Worm (Caenorhabditis elegans) whole organism, midembryonic: ENCODE data around the gene Y57A10A.13.
A peak's percentile ranks its signal among the peaks of the same experiment; 100 is the strongest.

Source experiments
- T22C8.4 ChIP-seq: fragments of 200-800 bp; sonication (Bioruptor generic); IDR thresholded peaks from 2 replicates; pipeline ENCODE4 v1.3.6; 2022; ENCODE audit warnings: missing genetic modification characterization, missing compliant biosample characterization
- cog-1 ChIP-seq: sonication (generic microtip); optimal IDR thresholded peaks from 2 replicates; lab custom pipeline; 2016; ENCODE audit warnings: missing genetic modification characterization, missing compliant biosample characterization
- flt-1 ChIP-seq: fragments of 200-800 bp; sonication (Bioruptor generic); IDR thresholded peaks from 2 replicates; pipeline ENCODE4 v1.3.6; 2022; ENCODE audit warnings: missing genetic modification characterization, missing compliant biosample characterization
- klf-2 ChIP-seq: fragments of 200-800 bp; sonication (Bioruptor generic); conservative IDR thresholded peaks from 2 replicates; pipeline ENCODE4 v1.3.6; 2022; ENCODE audit warnings: missing genetic modification reagents, missing genetic modification characterization, missing compliant biosample characterization
- med-1 ChIP-seq: sonication (generic microtip); optimal IDR thresholded peaks from 2 replicates; lab custom pipeline; 2017; ENCODE audit warnings: missing genetic modification characterization, mild to moderate bottlenecking, missing compliant biosample characterization, antibody characterized with exemption, missing genetic modification reagents; ENCODE audit not compliant: insufficient read depth
- ref-1 ChIP-seq: fragments of 200-800 bp; sonication (Bioruptor generic); conservative IDR thresholded peaks from 2 replicates; pipeline ENCODE4 v1.3.6; 2022; ENCODE audit warnings: missing genetic modification reagents, missing genetic modification characterization, missing compliant biosample characterization
- tab-1 ChIP-seq: fragments of 200-800 bp; sonication (Bioruptor generic); IDR thresholded peaks from 2 replicates; pipeline ENCODE4 v1.3.6; 2022; ENCODE audit warnings: missing genetic modification characterization, missing compliant biosample characterization
- ztf-23 ChIP-seq: fragments of 200-800 bp; sonication (Bioruptor generic); IDR thresholded peaks from 2 replicates; pipeline ENCODE4 v1.3.6; 2022; ENCODE audit warnings: missing genetic modification reagents, missing genetic modification characterization, missing compliant biosample characterization
- ztf-29 ChIP-seq: fragments of 200-800 bp; sonication (Bioruptor generic); IDR thresholded peaks from 2 replicates; pipeline ENCODE4 v1.3.6; 2022; ENCODE audit warnings: missing genetic modification reagents, missing genetic modification characterization, missing compliant biosample characterization

Gene Y57A10A.13

ce11 chrII:12202281-12202680 is 17.6 kb upstream of the Y57A10A.13 start, which contains the start of gene trpp-5:
Gene trpp-5, minus strand, starts transcription at chrII:12202381.
- no peak for TF ChIP-seq tab-1 (GFP tag; lab: Robert Waterston, UW)
- TF ChIP-seq ztf-29 (GFP tag; lab: Robert Waterston, UW): no peak
- TF ChIP-seq med-1: no peak
- no peak for TF ChIP-seq cog-1 (tag; lab: Kevin White, UChicago)
- no peak for TF ChIP-seq ref-1 (GFP tag; lab: Robert Waterston, UW)

DNA sequence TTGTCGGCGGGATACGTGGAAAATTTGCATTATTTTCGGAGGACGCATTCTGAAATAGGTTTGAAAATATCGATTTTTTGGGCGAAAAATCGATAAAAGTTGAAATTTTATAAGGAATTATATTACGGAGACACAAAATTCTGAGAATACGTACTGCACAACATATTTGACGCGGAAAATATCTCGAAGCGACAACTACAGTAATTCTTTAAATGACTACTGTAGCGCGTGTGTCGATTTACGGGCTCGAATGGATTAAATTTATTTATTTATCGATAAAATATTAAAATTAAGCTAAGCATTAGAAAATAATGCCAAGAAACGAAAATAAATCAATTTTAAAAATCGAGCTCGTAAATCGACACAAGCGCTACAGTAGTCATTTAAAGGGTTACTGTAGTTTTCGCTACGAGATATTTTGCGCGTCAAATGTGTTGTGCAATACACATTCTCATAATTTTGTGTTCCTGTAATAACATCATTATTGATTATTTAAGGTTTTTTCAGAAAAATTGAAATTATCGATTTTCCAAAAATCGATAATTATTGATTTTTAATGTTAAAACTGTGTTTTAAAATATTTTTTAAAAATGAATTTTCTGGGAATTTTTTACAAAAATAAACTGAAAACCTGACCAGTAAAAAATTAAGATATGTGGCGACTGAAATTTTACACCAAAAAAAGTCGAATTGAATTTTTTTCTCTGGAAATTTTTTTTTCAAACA is 15.4 kb upstream of the Y57A10A.13 start, which contains the start of gene polg-1:
polg-1 (minus strand) TSS at position 51 of the 726 bp plus-strand sequence.
- TF ChIP-seq med-1 (no peak), flt-1 (no peak), tab-1 (GFP tag; lab: Robert Waterston, UW) (no peak), ztf-23 (GFP tag; lab: Robert Waterston, UW) (no peak), ref-1 (GFP tag; lab: Robert Waterston, UW) (no peak), klf-2 (GFP tag; lab: Robert Waterston, UW) (0 out of 2 replicates have a peak, but pooled peaks have one; percentile 21), ztf-29 (GFP tag; lab: Robert Waterston, UW) (no peak), cog-1 (tag; lab: Kevin White, UChicago) (no peak), T22C8.4 (peak; percentile 80)

DNA sequence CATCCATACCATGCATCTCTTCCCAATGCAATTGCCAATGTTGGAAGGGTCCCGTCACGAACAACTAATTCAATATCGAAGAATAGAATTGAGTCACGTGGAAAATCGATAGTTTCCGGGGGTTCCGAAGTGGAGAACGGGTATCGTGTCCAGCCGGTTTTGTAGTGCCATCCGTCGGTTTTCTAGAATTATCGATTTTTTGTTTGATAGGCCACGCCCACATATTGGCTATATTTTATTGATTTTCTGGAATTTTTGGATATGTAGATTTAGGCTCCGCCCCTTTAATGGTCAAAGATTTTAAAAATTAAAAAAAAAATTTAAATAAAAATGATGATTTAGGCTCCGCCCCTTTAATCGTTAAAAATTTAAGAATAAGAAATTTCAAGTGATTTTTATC is 14.5 kb upstream of the Y57A10A.13 start:
- TF ChIP-seq tab-1 (GFP tag; lab: Robert Waterston, UW) (no peak), T22C8.4 (peak; percentile 76), cog-1 (tag; lab: Kevin White, UChicago) (no peak), ztf-23 (GFP tag; lab: Robert Waterston, UW) (no peak), med-1 (no peak), klf-2 (GFP tag; lab: Robert Waterston, UW) (no peak), ztf-29 (GFP tag; lab: Robert Waterston, UW) (no peak)

- TF ChIP-seq ztf-23 (GFP tag; lab: Robert Waterston, UW): no peak
- TF ChIP-seq cog-1 (tag; lab: Kevin White, UChicago): no peak
- no peak for TF ChIP-seq T22C8.4
- no peak for TF ChIP-seq tab-1 (GFP tag; lab: Robert Waterston, UW)
- no peak for TF ChIP-seq med-1
- TF ChIP-seq ref-1 (GFP tag; lab: Robert Waterston, UW): no peak
- no peak for TF ChIP-seq klf-2 (GFP tag; lab: Robert Waterston, UW)
- no peak for TF ChIP-seq flt-1
- TF ChIP-seq ztf-29 (GFP tag; lab: Robert Waterston, UW): no peak
These were observed 4.5 kb upstream of the Y57A10A.13 start for ce11 chrII:12189193-12189592.

DNA sequence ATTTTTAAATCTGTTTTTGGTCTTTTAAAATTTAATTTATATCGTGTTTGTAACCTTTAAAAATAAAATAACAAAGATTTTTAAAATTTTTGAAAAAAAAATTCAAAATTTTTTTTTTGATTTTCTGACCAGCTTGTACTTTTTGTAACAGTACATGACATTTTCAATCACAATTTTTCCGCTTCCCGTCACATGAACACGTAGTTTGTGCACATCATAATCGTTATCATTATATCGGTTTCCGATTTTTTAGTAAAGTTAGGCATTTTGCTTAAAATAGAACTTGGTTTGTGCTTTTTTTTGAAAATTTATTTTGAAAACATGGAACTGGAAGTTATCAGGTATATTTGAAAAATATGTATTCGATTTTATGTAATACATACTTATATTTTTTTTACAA is 2.0 kb upstream of the Y57A10A.13 start:
- TF ChIP-seq klf-2 (GFP tag; lab: Robert Waterston, UW) (no peak), cog-1 (tag; lab: Kevin White, UChicago) (no peak), ztf-23 (GFP tag; lab: Robert Waterston, UW) (no peak), tab-1 (GFP tag; lab: Robert Waterston, UW) (no peak), flt-1 (no peak), T22C8.4 (no peak), ztf-29 (GFP tag; lab: Robert Waterston, UW) (no peak), med-1 (no peak), ref-1 (GFP tag; lab: Robert Waterston, UW) (no peak)

DNA sequence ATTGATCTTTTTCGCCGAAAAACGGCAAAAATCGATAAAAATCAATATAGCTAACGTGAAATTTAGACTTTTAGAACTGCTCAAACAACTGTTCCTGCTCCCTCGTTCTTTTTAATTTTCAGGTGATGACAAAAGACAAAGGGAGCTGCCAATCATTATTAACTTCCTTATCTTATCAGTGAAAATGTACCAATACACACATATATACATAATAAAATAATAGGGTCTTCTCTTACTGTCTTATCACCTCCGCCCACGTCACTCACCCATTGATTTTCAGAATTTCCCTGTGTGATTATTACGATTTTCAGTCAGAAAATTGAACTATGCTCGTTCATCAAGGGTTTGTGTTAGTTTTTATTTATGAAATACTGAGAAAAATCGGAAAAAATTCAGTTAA is 1.0 kb upstream of the Y57A10A.13 start, which contains the start of gene Y57A10A.14:
Y57A10A.14 (plus strand) TSS at position 228 of the 400 bp plus-strand sequence.
- TF ChIP-seq ref-1 (GFP tag; lab: Robert Waterston, UW) (no peak), flt-1 (no peak), ztf-29 (GFP tag; lab: Robert Waterston, UW) (no peak), ztf-23 (GFP tag; lab: Robert Waterston, UW) (no peak), T22C8.4 (no peak), tab-1 (GFP tag; lab: Robert Waterston, UW) (no peak), med-1 (no peak), klf-2 (GFP tag; lab: Robert Waterston, UW) (no peak), cog-1 (tag; lab: Kevin White, UChicago) (no peak)

- TF ChIP-seq T22C8.4 (peak; percentile 84), cog-1 (tag; lab: Kevin White, UChicago) (no peak)
These were observed 8.2 kb downstream of the Y57A10A.13 start for ce11 chrII:12176521-12176920.

- TF ChIP-seq T22C8.4 (no peak), ztf-23 (GFP tag; lab: Robert Waterston, UW) (no peak), ref-1 (GFP tag; lab: Robert Waterston, UW) (no peak), flt-1 (no peak), klf-2 (GFP tag; lab: Robert Waterston, UW) (no peak), med-1 (no peak), ztf-29 (GFP tag; lab: Robert Waterston, UW) (no peak), cog-1 (tag; lab: Kevin White, UChicago) (no peak), tab-1 (GFP tag; lab: Robert Waterston, UW) (no peak)
These were observed 9.3 kb downstream of the Y57A10A.13 start for ce11 chrII:12175398-12175797.

ce11 chrII:12172273-12172672 is 12.4 kb downstream of the Y57A10A.13 start, which contains the start of gene rol-1:
Gene rol-1, plus strand, starts transcription at chrII:12172573.
- TF ChIP-seq cog-1 (tag; lab: Kevin White, UChicago) (no peak), ztf-29 (GFP tag; lab: Robert Waterston, UW) (no peak), med-1 (no peak), tab-1 (GFP tag; lab: Robert Waterston, UW) (no peak), T22C8.4 (no peak)
